Worm (Caenorhabditis elegans) whole organism, young adult: ENCODE data around the gene tag-297.
A peak's percentile ranks its signal among the peaks of the same experiment; 100 is the strongest.

Experiments used
- B0019.2 ChIP-seq: fragments of 200-800 bp; sonication (Bioruptor generic); conservative IDR thresholded peaks from 2 replicates; pipeline ENCODE4 v1.3.6; 2022; ENCODE audit warnings: missing genetic modification reagents, missing genetic modification characterization, missing compliant biosample characterization
- B0261.1 ChIP-seq: sonication (generic microtip); optimal IDR thresholded peaks from 2 replicates; lab custom pipeline; 2016; ENCODE audit warnings: mild to moderate bottlenecking, missing genetic modification characterization, moderate library complexity, missing compliant biosample characterization
- F22D6.2 ChIP-seq: sonication (generic microtip); optimal IDR thresholded peaks from 2 replicates; lab custom pipeline; 2016; ENCODE audit warnings: mild to moderate bottlenecking, missing genetic modification characterization, missing compliant biosample characterization
- F23B12.7 ChIP-seq: sonication (generic microtip); optimal IDR thresholded peaks from 2 replicates; lab custom pipeline; 2017; ENCODE audit warnings: missing genetic modification characterization, mild to moderate bottlenecking, missing compliant biosample characterization, antibody characterized with exemption, moderate library complexity; ENCODE audit not compliant: insufficient read depth
- F33H1.4 ChIP-seq: fragments of 200-800 bp; sonication (Bioruptor generic); IDR thresholded peaks from 2 replicates; pipeline ENCODE4 v1.3.6; 2022; ENCODE audit warnings: missing genetic modification reagents, missing genetic modification characterization, missing compliant biosample characterization
- F49E8.2 ChIP-seq: sonication (generic microtip); optimal IDR thresholded peaks from 3 replicates; lab custom pipeline; 2017; ENCODE audit warnings: missing genetic modification characterization, mild to moderate bottlenecking, missing compliant biosample characterization, antibody characterized with exemption, moderate library complexity; ENCODE audit not compliant: insufficient read depth
- F52B5.7 ChIP-seq: sonication (generic microtip); optimal IDR thresholded peaks from 2 replicates; lab custom pipeline; 2016; ENCODE audit warnings: mild to moderate bottlenecking, missing genetic modification characterization, missing compliant biosample characterization
- T07F8.4 ChIP-seq: sonication (generic microtip); optimal IDR thresholded peaks from 2 replicates; lab custom pipeline; 2016; ENCODE audit warnings: mild to moderate bottlenecking, missing genetic modification characterization, moderate library complexity, missing compliant biosample characterization
- Y56A3A.18 ChIP-seq: fragments of 200-800 bp; sonication (Bioruptor generic); IDR thresholded peaks from 2 replicates; pipeline ENCODE4 v1.3.6; 2022; ENCODE audit warnings: missing genetic modification reagents, missing genetic modification characterization, missing compliant biosample characterization
- Y67H2A.10 ChIP-seq: fragments of 200-800 bp; sonication (Bioruptor generic); conservative IDR thresholded peaks from 2 replicates; pipeline ENCODE4 v1.3.6; 2022; ENCODE audit warnings: missing genetic modification reagents, missing genetic modification characterization, missing compliant biosample characterization
- Y95B8A.8 ChIP-seq: fragments of 200-800 bp; sonication (Bioruptor generic); IDR thresholded peaks from 2 replicates; pipeline ENCODE4 v1.3.6; 2022; ENCODE audit warnings: missing genetic modification reagents, missing genetic modification characterization, missing compliant biosample characterization
- ama-1 ChIP-seq, 3 experiments: fragments of 150-350 bp in 1 of 3; sonication (generic microtip) in 2 of 3; optimal IDR thresholded peaks; 2 replicates each; lab custom pipeline; 2014 to 2018; ENCODE audit warnings: missing biosample characterization in 2 of 3, missing genetic modification characterization in 2 of 3, missing genetic modification reagents in 2 of 3
- aptf-3 ChIP-seq: fragments of 200-800 bp; sonication (Bioruptor generic); IDR thresholded peaks from 2 replicates; pipeline ENCODE4 v1.3.6; 2022; ENCODE audit warnings: missing genetic modification characterization, missing compliant biosample characterization
- athp-1 ChIP-seq: sonication (generic microtip); optimal IDR thresholded peaks from 2 replicates; lab custom pipeline; 2017; ENCODE audit warnings: mild to moderate bottlenecking, missing genetic modification characterization, missing compliant biosample characterization
- attf-5 ChIP-seq: fragments of 200-800 bp; sonication (Bioruptor generic); optimal IDR thresholded peaks from 2 replicates; lab custom pipeline; 2018; ENCODE audit warnings: mild to moderate bottlenecking, missing genetic modification characterization, missing compliant biosample characterization
- ceh-91 ChIP-seq: fragments of 200-800 bp; sonication (Bioruptor generic); IDR thresholded peaks from 2 replicates; pipeline ENCODE4 v1.3.6; 2022; ENCODE audit warnings: missing genetic modification reagents, missing genetic modification characterization, missing compliant biosample characterization
- dpff-1 ChIP-seq: sonication (generic microtip); optimal IDR thresholded peaks from 2 replicates; lab custom pipeline; 2017; ENCODE audit warnings: mild to moderate bottlenecking, missing genetic modification characterization, missing compliant biosample characterization
- dpl-1 ChIP-seq: fragments of 150-350 bp; optimal IDR thresholded peaks from 2 replicates; lab custom pipeline; 2014; ENCODE audit warnings: missing biosample characterization, missing genetic modification reagents, missing genetic modification characterization
- egl-18 ChIP-seq: fragments of 200-800 bp; sonication (Bioruptor generic); IDR thresholded peaks from 2 replicates; pipeline ENCODE4 v1.3.6; 2022; ENCODE audit warnings: missing genetic modification reagents, missing genetic modification characterization, missing compliant biosample characterization
- egrh-3 ChIP-seq: fragments of 200-800 bp; sonication (Bioruptor generic); IDR thresholded peaks from 2 replicates; pipeline ENCODE4 v1.3.6; 2022; ENCODE audit warnings: missing genetic modification reagents, missing genetic modification characterization, missing compliant biosample characterization
- ets-4 ChIP-seq: fragments of 200-800 bp; sonication (Bioruptor generic); optimal IDR thresholded peaks from 2 replicates; lab custom pipeline; 2018; ENCODE audit warnings: mild to moderate bottlenecking, missing genetic modification characterization, missing compliant biosample characterization
- fkh-3 ChIP-seq: sonication (generic microtip); optimal IDR thresholded peaks from 2 replicates; lab custom pipeline; 2016; ENCODE audit warnings: mild to moderate bottlenecking, missing genetic modification characterization, missing compliant biosample characterization
- him-1 ChIP-seq: sonication (generic microtip); optimal IDR thresholded peaks from 2 replicates; lab custom pipeline; 2016; ENCODE audit warnings: missing genotype, missing genetic modification reagents, missing genetic modification characterization, missing compliant biosample characterization
- hsf-1 ChIP-seq: fragments of 200-800 bp; sonication (Bioruptor generic); IDR thresholded peaks from 2 replicates; pipeline ENCODE4 v1.3.6; 2022; ENCODE audit warnings: missing genetic modification reagents, missing genetic modification characterization, missing compliant biosample characterization
- lin-35 ChIP-seq, 3 experiments: fragments of 150-350 bp in 2 of 3; sonication (generic microtip) in 1 of 3; optimal IDR thresholded peaks; 2 replicates each; lab custom pipeline; 2014 to 2018; ENCODE audit warnings: missing biosample characterization in 3 of 3, missing genetic modification characterization in 3 of 3, missing genetic modification reagents in 3 of 3
- lin-40 ChIP-seq: sonication (generic microtip); optimal IDR thresholded peaks from 2 replicates; lab custom pipeline; 2016; ENCODE audit warnings: missing genetic modification characterization, mild to moderate bottlenecking, missing compliant biosample characterization, missing genotype, missing genetic modification reagents
- madf-6 ChIP-seq: fragments of 200-800 bp; sonication (Bioruptor generic); IDR thresholded peaks from 2 replicates; pipeline ENCODE4 v1.3.6; 2022; ENCODE audit warnings: missing genetic modification reagents, missing genetic modification characterization, missing compliant biosample characterization
- mcd-1 ChIP-seq: fragments of 200-800 bp; sonication (Bioruptor generic); IDR thresholded peaks from 2 replicates; pipeline ENCODE4 v1.3.6; 2022; ENCODE audit warnings: missing genetic modification reagents, missing genetic modification characterization, missing compliant biosample characterization
- mel-28 ChIP-seq: sonication (generic microtip); optimal IDR thresholded peaks from 2 replicates; lab custom pipeline; 2016; ENCODE audit warnings: borderline replicate concordance, mild to moderate bottlenecking, missing genetic modification characterization, missing compliant biosample characterization
- nhr-80 ChIP-seq: sonication (generic microtip); optimal IDR thresholded peaks from 2 replicates; lab custom pipeline; 2016; ENCODE audit warnings: missing genetic modification characterization, missing compliant biosample characterization
- pbrm-1 ChIP-seq: fragments of 200-800 bp; sonication (Bioruptor generic); IDR thresholded peaks from 2 replicates; pipeline ENCODE4 v1.3.6; 2022; ENCODE audit warnings: missing genetic modification reagents, missing genetic modification characterization, missing compliant biosample characterization
- repo-1 ChIP-seq: sonication (generic microtip); optimal IDR thresholded peaks from 2 replicates; lab custom pipeline; 2017; ENCODE audit warnings: mild to moderate bottlenecking, missing genetic modification characterization, missing compliant biosample characterization
- somi-1 ChIP-seq: fragments of 200-800 bp; sonication (Bioruptor generic); optimal IDR thresholded peaks from 2 replicates; lab custom pipeline; 2018; ENCODE audit warnings: mild to moderate bottlenecking, missing genetic modification characterization, missing compliant biosample characterization
- tbp1 ChIP-seq: fragments of 200-800 bp; sonication (Bioruptor generic); optimal IDR thresholded peaks from 2 replicates; lab custom pipeline; 2018; ENCODE audit warnings: mild to moderate bottlenecking, missing genetic modification characterization, missing compliant biosample characterization
- tbx-9 ChIP-seq: sonication (generic microtip); optimal IDR thresholded peaks from 2 replicates; lab custom pipeline; 2016; ENCODE audit warnings: borderline replicate concordance, missing genetic modification characterization, inconsistent platforms, missing compliant biosample characterization
- tlf-1 ChIP-seq: fragments of 200-800 bp; sonication (Bioruptor generic); optimal IDR thresholded peaks from 2 replicates; lab custom pipeline; 2018; ENCODE audit warnings: mild to moderate bottlenecking, missing genetic modification characterization, missing compliant biosample characterization
- unc-130 ChIP-seq: sonication (generic microtip); optimal IDR thresholded peaks from 2 replicates; lab custom pipeline; 2016; ENCODE audit warnings: missing genetic modification reagents, missing genetic modification characterization, missing compliant biosample characterization
- xnd-1 ChIP-seq: sonication (generic microtip); optimal IDR thresholded peaks from 2 replicates; lab custom pipeline; 2016; ENCODE audit warnings: missing genotype, missing genetic modification reagents, missing genetic modification characterization, missing compliant biosample characterization
- zim-3 ChIP-seq: sonication (generic microtip); optimal IDR thresholded peaks from 2 replicates; lab custom pipeline; 2017; ENCODE audit warnings: mild to moderate bottlenecking, missing genetic modification characterization, moderate library complexity, missing compliant biosample characterization
- ztf-22 ChIP-seq: fragments of 200-800 bp; sonication (Bioruptor generic); optimal IDR thresholded peaks from 2 replicates; lab custom pipeline; 2018; ENCODE audit warnings: mild to moderate bottlenecking, missing genetic modification characterization, moderate library complexity, missing compliant biosample characterization
- ztf-26 ChIP-seq: sonication (generic microtip); optimal IDR thresholded peaks from 2 replicates; lab custom pipeline; 2017; ENCODE audit warnings: missing genetic modification characterization, missing compliant biosample characterization
- ztf-28 ChIP-seq: fragments of 200-800 bp; sonication (Bioruptor generic); IDR thresholded peaks from 2 replicates; pipeline ENCODE4 v1.3.6; 2022; ENCODE audit warnings: missing genetic modification reagents, missing genetic modification characterization, missing compliant biosample characterization

tag-297 gene

ce11 chrII:14598367-14598766, 29.1 kb upstream of the tag-297 start (continued):
- TF ChIP-seq zim-3 (tag; lab: Kevin White, UChicago) (no peak), tlf-1 (peak; percentile 29), dpff-1 (tag; lab: Kevin White, UChicago) (no peak), lin-35 (GFP tag; optimal IDR thresholded peaks at IDR 0.05; lab: Kevin White, UChicago) (no peak), nhr-80 (tag; lab: Kevin White, UChicago) (peak; percentile 36), F33H1.4 (GFP tag; lab: Robert Waterston, UW) (no peak), B0261.1 (tag; lab: Kevin White, UChicago) (no peak), ama-1 (optimal IDR thresholded peaks at IDR 0.05; lab: Kevin White, UChicago) (no peak), ama-1 (GFP tag; optimal IDR thresholded peaks at IDR 0.05; lab: Kevin White, UChicago) (no peak), madf-6 (GFP tag; lab: Robert Waterston, UW) (no peak), ztf-26 (peak; percentile 1), egrh-3 (GFP tag; lab: Robert Waterston, UW) (no peak), T07F8.4 (tag; lab: Kevin White, UChicago) (no peak), mcd-1 (GFP tag; lab: Robert Waterston, UW) (no peak; the same call in 1 of the 2 replicates), athp-1 (tag; lab: Kevin White, UChicago) (no peak), ets-4 (GFP tag; lab: Kevin White, UChicago) (no peak), F49E8.2 (tag; lab: Kevin White, UChicago) (no peak), unc-130 (GFP tag; lab: Kevin White, UChicago) (no peak), somi-1 (GFP tag; lab: Kevin White, UChicago) (peak; percentile 28), B0019.2 (GFP tag; lab: Robert Waterston, UW) (no peak), lin-40 (tag; lab: Kevin White, UChicago) (no peak), Y95B8A.8 (GFP tag; lab: Robert Waterston, UW) (no peak), repo-1 (tag; lab: Kevin White, UChicago) (no peak), pbrm-1 (no peak), xnd-1 (tag; lab: Kevin White, UChicago) (no peak), F23B12.7 (tag; lab: Kevin White, UChicago) (peak; percentile 6), ceh-91 (no peak), tbx-9 (no peak), him-1 (no peak), Y56A3A.18 (GFP tag; lab: Robert Waterston, UW) (no peak), mel-28 (no peak), dpl-1 (GFP tag; lab: Kevin White, UChicago) (no peak), ztf-28 (no peak), egl-18 (no peak), F52B5.7 (tag; lab: Kevin White, UChicago) (no peak), Y67H2A.10 (GFP tag; lab: Robert Waterston, UW) (no peak), fkh-3 (no peak), hsf-1 (peak; percentile 83), F22D6.2 (tag; lab: Kevin White, UChicago) (no peak), attf-5 (peak; percentile 4), tbp1 (peak; percentile 52), aptf-3 (no peak), ztf-22 (GFP tag; lab: Kevin White, UChicago) (no peak)
